Worm (Caenorhabditis elegans): ENCODE measurements around the gene ippk-1.

- TF ChIP-seq ama-1 (optimal IDR thresholded peaks at IDR 0.05) (no peak), unc-62 (GFP tag; optimal IDR thresholded peaks at IDR 0.05) (no peak), zag-1 (tag; optimal IDR thresholded peaks at IDR 0.05) (no peak), unc-39 (tag; optimal IDR thresholded peaks at IDR 0.05) (no peak), R02D3.7 (tag; optimal IDR thresholded peaks at IDR 0.05) (no peak), lin-11 (tag; optimal IDR thresholded peaks at IDR 0.05) (no peak), aly-2 (tag; optimal IDR thresholded peaks at IDR 0.05) (no peak), ztf-1 (GFP tag; conservative IDR thresholded peaks at IDR 0.05) (no peak), dmd-4 (tag; optimal IDR thresholded peaks at IDR 0.05) (no peak)
These were observed 24.9 kb downstream of the ippk-1 start, which contains the start of gene Y17G7B.22 for ce11 chrII:12067451-12068076.

Data from whole organism, L2 larva.